Fruit fly (Drosophila melanogaster): ENCODE data around the gene CG32686.

The CG32686 gene

DNA sequence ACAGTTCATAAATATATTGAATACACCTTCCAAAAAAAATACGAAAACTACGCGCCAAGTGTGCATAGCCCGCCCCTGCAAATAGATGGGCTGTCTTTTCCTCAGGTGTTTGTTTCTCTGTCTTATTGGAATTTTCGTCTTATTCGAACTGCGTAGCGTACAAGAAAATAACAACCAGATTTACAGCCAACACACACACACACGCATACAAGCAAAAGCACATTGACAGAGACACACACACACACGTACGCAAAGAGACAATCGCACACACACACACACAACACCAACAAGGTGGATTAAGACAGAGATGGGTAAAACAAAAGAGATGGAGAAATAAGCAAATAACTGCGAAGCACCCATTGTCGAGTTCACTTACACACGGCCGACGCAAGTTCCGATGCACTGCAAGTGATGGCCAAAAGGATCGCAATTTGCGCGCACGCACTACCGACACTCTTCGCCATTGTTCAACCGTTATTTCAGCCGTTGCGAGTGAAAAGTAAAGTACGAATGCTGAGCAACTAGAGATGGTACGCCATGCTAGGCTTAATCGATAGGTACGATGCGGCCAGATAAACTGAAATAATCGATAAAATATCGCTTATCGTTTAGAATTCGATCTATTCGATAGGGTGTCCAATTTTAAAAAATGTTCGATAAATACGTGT lies 9.2 kb downstream of the CG32686 start:
- peak; percentile 46 for TF ChIP-seq noc (tag; optimal IDR thresholded peaks at IDR 0.05)

DNA sequence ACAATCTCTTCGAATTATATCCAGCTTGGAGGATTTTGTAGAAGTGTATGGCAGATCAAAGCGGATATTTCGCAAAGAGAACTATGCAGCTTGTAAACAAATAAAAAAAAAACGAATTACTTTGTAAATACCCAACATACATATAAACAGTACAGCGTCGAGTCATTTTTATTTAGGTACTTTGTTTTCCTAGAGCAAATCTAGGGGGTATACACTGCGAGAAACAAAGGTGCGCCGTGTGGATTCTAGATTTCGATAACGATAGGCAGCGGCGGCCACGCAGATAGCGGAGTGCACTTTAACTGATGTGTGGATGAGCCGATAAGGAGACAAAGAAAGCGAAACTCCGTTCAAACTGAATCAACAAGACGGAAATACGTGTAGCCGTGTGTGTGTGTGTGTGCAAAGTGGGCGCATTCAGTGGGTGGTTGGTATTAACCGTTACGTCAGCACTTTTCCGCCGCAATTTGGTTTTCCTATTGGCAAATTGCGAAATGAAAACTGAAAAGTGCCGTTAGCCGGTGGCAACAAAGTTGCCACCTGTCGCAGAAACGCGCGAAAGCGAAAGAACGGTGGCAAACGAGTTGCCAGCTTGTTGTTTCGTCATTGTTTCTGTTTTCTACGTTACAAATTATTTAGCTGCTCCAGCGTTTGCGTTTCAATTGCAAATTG lies 10.4 kb downstream of the CG32686 start:
- TF ChIP-seq noc (tag; optimal IDR thresholded peaks at IDR 0.05): no peak

DNA sequence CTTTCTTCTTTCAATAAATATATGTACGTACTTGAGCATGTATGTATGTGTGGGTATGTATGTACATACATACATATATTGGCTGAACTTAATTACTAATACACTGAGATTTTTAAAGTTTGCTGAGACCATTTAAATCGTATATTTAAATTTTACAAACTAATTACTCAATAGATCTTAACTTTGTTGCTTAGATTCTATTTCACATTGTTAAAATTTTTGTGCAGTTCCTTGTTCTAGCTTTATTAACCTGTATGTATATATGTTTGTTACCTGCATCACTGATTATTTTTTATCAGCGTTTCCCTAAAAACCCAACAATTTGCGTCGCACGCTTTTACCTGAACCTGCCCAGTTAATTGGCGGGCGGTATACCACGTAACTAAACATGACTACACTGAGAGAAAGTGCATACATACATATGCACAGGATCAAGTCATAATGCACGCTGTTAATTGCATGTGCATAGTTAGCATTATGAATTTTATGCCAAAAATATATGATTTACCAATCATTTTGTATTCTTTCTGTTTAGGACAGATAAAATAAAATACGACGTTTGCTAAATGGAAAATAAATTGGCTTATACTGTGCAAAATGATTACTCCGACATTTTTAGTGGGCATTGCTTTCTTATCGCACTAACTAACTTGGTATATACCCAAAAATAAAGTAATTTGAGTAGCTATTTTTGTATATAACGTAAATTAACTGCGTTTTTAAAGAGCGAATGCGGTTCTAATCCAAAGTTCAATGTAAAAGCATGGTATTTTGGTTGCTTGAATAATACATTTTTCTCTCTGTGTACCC lies 12.4 kb downstream of the CG32686 start:
- peak; percentile 55 for TF ChIP-seq noc (tag; optimal IDR thresholded peaks at IDR 0.05)

dm6 chrX:10362127-10362526 lies 13.0 kb downstream of the CG32686 start:
- no peak for TF ChIP-seq noc (tag; optimal IDR thresholded peaks at IDR 0.05)

DNA sequence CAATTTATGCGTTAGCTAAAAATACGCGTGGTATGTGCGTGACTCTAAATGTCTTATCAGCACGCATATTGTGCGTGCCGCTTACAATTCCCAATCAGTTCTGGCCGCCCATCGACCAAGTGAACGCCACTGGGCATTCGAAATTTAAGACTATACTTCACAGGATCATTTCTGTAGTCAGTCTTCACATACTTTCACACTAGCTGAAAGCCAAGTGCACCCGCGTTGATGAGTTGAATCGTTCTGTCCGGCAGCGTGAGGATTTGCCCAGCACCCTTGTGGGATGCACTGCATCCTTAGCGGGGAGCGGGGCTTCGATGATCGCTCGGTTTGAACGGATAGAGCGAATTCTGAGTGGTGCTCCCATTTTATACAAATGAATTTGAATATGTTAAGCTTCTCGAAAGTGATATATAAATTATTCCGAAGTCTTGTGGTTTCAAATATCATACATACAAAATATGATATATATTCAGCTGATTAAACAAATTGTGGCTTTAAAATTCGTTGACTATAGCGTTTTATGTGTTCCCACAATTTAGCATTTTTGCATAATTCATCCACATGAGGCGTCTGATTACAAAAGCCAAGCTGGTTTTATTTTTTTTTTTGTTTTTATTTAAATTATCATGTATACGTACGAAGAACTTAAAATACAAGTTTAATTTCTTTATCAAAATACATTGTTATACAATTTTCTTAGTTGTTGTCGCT lies 27.0 kb downstream of the CG32686 start:
- no peak for TF ChIP-seq noc (tag; optimal IDR thresholded peaks at IDR 0.05)

dm6 chrX:10340492-10340891 lies 34.6 kb downstream of the CG32686 start:
- TF ChIP-seq noc (tag; optimal IDR thresholded peaks at IDR 0.05): no peak

- no peak for TF ChIP-seq noc (tag; optimal IDR thresholded peaks at IDR 0.05)
Measured at dm6 chrX:10333352-10333751, 41.8 kb downstream of the CG32686 start, which contains the start of gene CG43740. Gene CG43740 (plus strand): TSS chrX:10333652.

DNA sequence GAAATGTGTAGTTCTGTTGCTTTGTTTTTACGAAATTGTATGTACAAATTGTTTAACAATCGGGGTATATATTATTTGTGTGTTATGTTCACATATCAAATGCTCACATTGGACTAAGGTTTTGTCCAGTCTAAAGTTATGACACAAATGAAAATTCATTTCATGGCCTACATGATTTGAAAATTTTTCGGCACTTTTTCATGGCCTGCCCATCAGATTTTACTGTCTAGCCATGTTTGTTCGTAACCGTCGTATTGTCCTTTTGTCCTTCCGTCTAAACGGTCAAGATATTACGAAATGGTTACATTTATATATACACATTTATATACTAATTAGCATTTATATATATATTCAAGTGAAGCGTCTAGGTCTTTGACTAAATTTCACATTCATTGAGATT lies 43.4 kb downstream of the CG32686 start, which contains the start of gene CG15306:
CG15306 (minus strand) TSS at position 101 of the 400 bp plus-strand sequence.
- TF ChIP-seq noc (tag; optimal IDR thresholded peaks at IDR 0.05): no peak

DNA sequence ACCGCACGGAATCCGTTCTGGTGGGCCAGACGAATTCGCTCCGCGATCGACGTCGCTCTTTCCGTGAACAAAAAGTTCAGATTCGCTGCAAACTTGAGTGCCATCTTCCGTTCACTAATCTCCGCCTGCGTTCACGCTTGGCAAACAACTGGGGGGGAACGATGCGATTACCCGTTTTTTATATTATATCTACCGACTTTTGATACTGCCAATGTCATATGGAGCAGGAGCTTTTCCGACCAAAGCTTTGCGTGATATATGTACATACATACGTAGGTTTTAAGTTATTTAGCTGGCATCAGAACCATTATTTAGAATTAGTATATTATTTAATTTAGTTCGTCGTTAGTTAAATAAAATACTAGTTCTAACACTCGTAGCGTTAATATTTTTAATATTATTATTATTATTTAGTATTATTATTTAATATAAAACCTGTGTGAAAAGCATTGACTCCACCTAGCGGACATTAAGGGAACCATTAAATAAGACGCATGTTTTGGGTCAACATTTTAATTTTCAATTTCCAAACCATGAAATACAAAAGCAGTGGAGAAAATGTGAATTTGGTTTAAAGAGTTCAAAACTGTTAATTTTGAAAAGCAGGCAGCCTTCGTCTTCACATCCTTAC lies 45.3 kb downstream of the CG32686 start, which contains the start of gene Gip:
Gip (minus strand) TSS at position 214 of the 631 bp plus-strand sequence.
- peak; percentile 62 for TF ChIP-seq noc (tag; optimal IDR thresholded peaks at IDR 0.05)

DNA sequence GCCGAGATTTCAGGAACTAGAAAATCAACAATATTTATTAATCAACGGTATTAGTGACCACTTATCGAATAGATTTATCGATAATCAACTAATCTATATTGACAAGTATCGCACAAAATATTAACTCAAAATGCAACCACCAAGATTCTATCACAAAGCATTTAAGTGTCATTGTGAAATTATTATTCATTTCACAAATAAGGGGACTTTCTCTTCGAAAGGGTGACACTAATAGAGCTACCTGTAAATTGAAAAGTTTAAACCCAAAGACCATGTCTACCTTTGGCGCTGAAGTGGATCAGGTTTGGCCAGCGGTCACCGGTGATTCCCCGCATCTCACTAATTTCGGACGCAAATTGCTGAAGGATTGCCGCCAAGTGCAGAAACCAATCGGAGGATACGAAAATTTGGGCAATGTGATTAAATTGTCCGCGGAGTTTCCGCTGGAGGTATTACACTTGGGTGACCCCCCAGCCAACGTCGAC lies 48.7 kb downstream of the CG32686 start, which contains the start of gene CG2909:
CG2909 (plus strand) TSS at position 119 of the 485 bp plus-strand sequence.
- TF ChIP-seq noc (tag; optimal IDR thresholded peaks at IDR 0.05): no peak

dm6 chrX:10325567-10326345 lies 49.4 kb downstream of the CG32686 start, which contains the start of gene alpha-Man-Ia:
Gene alpha-Man-Ia (minus strand): TSS chrX:10325958.
- no peak for TF ChIP-seq noc (tag; optimal IDR thresholded peaks at IDR 0.05)

DNA sequence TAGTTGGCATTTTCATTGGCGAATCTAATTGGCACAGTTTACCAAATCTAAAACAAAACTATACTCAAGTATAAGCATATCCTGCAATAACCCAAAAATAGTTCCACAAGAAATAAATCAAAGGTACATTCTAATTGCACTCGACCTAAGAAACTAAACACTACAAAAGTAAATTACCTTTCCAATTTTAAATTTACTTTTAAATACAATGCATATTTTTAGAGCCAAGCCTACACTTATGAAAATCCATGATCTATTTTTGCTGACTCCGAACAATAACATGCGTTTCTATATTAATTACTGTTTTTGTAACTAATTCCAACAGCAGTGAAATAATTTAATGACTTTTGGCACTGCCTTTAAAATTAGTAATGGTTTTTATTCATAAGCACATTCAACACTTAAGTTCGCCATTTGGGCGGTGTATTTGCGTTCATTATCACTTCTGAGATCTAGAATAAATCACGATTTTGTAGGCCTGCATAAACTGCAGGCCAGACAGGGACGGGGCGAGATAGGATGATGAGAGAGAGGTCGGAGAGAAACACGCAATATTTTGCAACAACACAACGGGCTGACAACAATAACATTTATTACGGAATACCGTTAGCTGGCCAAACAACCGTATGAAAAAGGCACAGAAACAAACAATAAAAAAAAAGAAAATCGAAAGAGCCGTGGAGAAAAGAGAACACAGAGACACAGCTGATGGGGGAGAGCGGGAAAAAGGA lies 50.1 kb downstream of the CG32686 start:
- TF ChIP-seq noc (tag; optimal IDR thresholded peaks at IDR 0.05): peak; percentile 6

DNA sequence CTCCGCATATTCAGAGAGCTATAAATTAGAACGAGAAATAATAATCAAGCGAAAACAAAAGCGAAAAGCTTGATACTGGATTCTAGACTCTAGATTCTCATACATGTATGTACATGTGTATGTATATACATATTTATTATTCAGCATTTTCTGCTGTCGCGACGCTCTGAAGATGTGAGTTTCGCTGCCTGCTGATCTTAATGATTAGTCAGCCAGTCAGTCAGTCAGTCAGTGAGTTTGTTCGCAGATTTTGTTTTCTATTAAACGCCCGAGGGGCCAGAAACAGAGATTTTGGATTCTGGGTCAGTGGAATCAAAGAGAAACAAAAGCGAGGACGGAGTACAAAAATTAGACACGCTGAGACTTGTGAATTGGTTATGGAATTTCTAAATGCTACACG lies 52.8 kb downstream of the CG32686 start:
- TF ChIP-seq noc (tag; optimal IDR thresholded peaks at IDR 0.05): peak; percentile 29
